Fruit fly (Drosophila melanogaster): ENCODE results near the gene CG2113.

DNA sequence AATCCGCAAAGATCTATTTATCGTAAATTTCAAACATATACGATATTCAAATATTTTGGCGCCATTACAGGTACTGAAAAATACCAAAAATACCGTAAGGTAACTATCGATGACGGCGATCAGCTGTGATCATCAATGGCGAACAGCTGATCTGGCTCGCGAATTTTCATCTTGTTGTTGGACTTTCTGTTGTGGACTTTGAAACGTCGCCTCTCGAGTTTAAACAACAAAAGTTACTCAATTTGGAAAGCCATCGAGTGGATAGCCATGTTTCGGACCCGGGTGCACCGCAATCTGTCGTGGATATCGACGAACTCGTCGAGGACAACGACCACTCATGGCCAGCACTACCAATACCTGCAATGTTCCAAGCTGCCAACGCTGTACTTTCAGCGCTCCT, 14.1 kb upstream of the CG2113 start, which contains the start of gene CPT2:
- no peak for TF ChIP-seq dac (GFP tag; optimal IDR thresholded peaks at IDR 0.05)
- TF ChIP-seq Blimp-1 (GFP tag; optimal IDR thresholded peaks at IDR 0.05), result no peak
- TF ChIP-seq Lpt (GFP tag; optimal IDR thresholded peaks at IDR 0.05), result no peak
- TF ChIP-seq Sox15 (GFP tag; optimal IDR thresholded peaks at IDR 0.05), result no peak
- TF ChIP-seq Eip78C (GFP tag), result no peak
- no peak for TF ChIP-seq CG11294 (GFP tag; IDR thresholded peaks at IDR 0.05)
- TF ChIP-seq Sox102F (GFP tag; optimal IDR thresholded peaks at IDR 0.05), result no peak
- TF ChIP-seq CG10631 (GFP tag; optimal IDR thresholded peaks at IDR 0.05), result no peak
- no peak for TF ChIP-seq svp (GFP tag)
- no peak for TF ChIP-seq CG3919 (GFP tag; optimal IDR thresholded peaks at IDR 0.05)

All from whole organism, prepupa.